Worm (Caenorhabditis elegans) whole organism, late embryonic: ENCODE data around the gene K05D4.9.

Source experiments
- T23F11.4 ChIP-seq: fragments of 200-800 bp; sonication (Bioruptor generic); optimal IDR thresholded peaks from 2 replicates; lab custom pipeline; 2018; ENCODE audit warnings: mild to moderate bottlenecking, missing genetic modification characterization, missing compliant biosample characterization
- Y22D7AL.16 ChIP-seq: sonication (generic microtip); optimal IDR thresholded peaks from 2 replicates; lab custom pipeline; 2016; ENCODE audit warnings: missing genetic modification characterization, missing compliant biosample characterization
- ama-1 ChIP-seq: fragments of 150-350 bp; optimal IDR thresholded peaks from 2 replicates; lab custom pipeline; 2014
- ceh-19 ChIP-seq: fragments of 200-800 bp; sonication (Bioruptor generic); optimal IDR thresholded peaks from 2 replicates; lab custom pipeline; 2018; ENCODE audit warnings: mild to moderate bottlenecking, missing genetic modification characterization, missing compliant biosample characterization
- ceh-2 ChIP-seq: sonication (generic microtip); optimal IDR thresholded peaks from 2 replicates; lab custom pipeline; 2016; ENCODE audit warnings: missing genotype, missing genetic modification characterization, missing compliant biosample characterization
- ceh-22 ChIP-seq: sonication (generic microtip); optimal IDR thresholded peaks from 2 replicates; lab custom pipeline; 2017; ENCODE audit warnings: missing biosample characterization, missing genetic modification characterization
- ceh-24 ChIP-seq: sonication (generic microtip); optimal IDR thresholded peaks from 2 replicates; lab custom pipeline; 2016; ENCODE audit warnings: mild to moderate bottlenecking, missing genetic modification characterization, missing compliant biosample characterization
- ceh-34 ChIP-seq: sonication (generic microtip); optimal IDR thresholded peaks from 2 replicates; lab custom pipeline; 2016; ENCODE audit warnings: mild to moderate bottlenecking, missing genetic modification characterization, missing compliant biosample characterization
- ceh-6 ChIP-seq: fragments of 200-800 bp; sonication (Bioruptor generic); optimal IDR thresholded peaks from 2 replicates; lab custom pipeline; 2018; ENCODE audit warnings: mild to moderate bottlenecking, missing genetic modification characterization, missing compliant biosample characterization
- ceh-9 ChIP-seq: sonication (generic microtip); optimal IDR thresholded peaks from 2 replicates; lab custom pipeline; 2016; ENCODE audit warnings: mild to moderate bottlenecking, missing genetic modification characterization, inconsistent platforms, missing compliant biosample characterization
- dve-1 ChIP-seq: sonication (generic microtip); optimal IDR thresholded peaks from 2 replicates; lab custom pipeline; 2017; ENCODE audit warnings: antibody characterized with exemption, mild to moderate bottlenecking, missing genetic modification characterization, missing compliant biosample characterization
- elt-2 ChIP-seq: sonication (generic microtip); optimal IDR thresholded peaks from 2 replicates; lab custom pipeline; 2016; ENCODE audit warnings: missing genetic modification reagents, missing genetic modification characterization, missing compliant biosample characterization
- elt-4 ChIP-seq: sonication (generic microtip); optimal IDR thresholded peaks from 2 replicates; lab custom pipeline; 2016; ENCODE audit warnings: missing genetic modification characterization, missing compliant biosample characterization
- ets-4 ChIP-seq: sonication (generic microtip); optimal IDR thresholded peaks from 2 replicates; lab custom pipeline; 2016; ENCODE audit warnings: missing genetic modification characterization, missing compliant biosample characterization
- eyg-1 ChIP-seq: sonication (generic microtip); optimal IDR thresholded peaks from 2 replicates; lab custom pipeline; 2016; ENCODE audit warnings: missing genotype, missing genetic modification characterization, missing compliant biosample characterization
- fax-1 ChIP-seq: sonication (generic microtip); optimal IDR thresholded peaks from 2 replicates; lab custom pipeline; 2016; ENCODE audit warnings: missing genotype, missing genetic modification characterization, missing compliant biosample characterization
- fkh-6 ChIP-seq: sonication (generic microtip); optimal IDR thresholded peaks from 2 replicates; lab custom pipeline; 2016; ENCODE audit warnings: missing genetic modification characterization, missing compliant biosample characterization
- hlh-15 ChIP-seq: sonication (generic microtip); optimal IDR thresholded peaks from 2 replicates; lab custom pipeline; 2016; ENCODE audit warnings: missing genetic modification characterization, missing compliant biosample characterization
- hlh-30 ChIP-seq: sonication (generic microtip); optimal IDR thresholded peaks from 2 replicates; lab custom pipeline; 2017; ENCODE audit warnings: antibody characterized with exemption, missing genetic modification characterization, missing compliant biosample characterization; ENCODE audit not compliant: insufficient read depth
- hlh-8 ChIP-seq: sonication (generic microtip); optimal IDR thresholded peaks from 2 replicates; lab custom pipeline; 2016; ENCODE audit warnings: missing genotype, missing genetic modification characterization, missing compliant biosample characterization
- lim-6 ChIP-seq: sonication (generic microtip); optimal IDR thresholded peaks from 2 replicates; lab custom pipeline; 2016; ENCODE audit warnings: missing genetic modification characterization, missing compliant biosample characterization
- lin-11 ChIP-seq: fragments of 200-800 bp; sonication (Bioruptor generic); optimal IDR thresholded peaks from 2 replicates; lab custom pipeline; 2018; ENCODE audit warnings: mild to moderate bottlenecking, missing genetic modification characterization, missing compliant biosample characterization
- madf-2 ChIP-seq: sonication (generic microtip); optimal IDR thresholded peaks from 2 replicates; lab custom pipeline; 2017; ENCODE audit warnings: missing genetic modification characterization, missing compliant biosample characterization
- nfya-1 ChIP-seq: sonication (generic microtip); optimal IDR thresholded peaks from 2 replicates; lab custom pipeline; 2017; ENCODE audit warnings: missing genetic modification characterization, mild to moderate bottlenecking, missing compliant biosample characterization, antibody characterized with exemption, moderate library complexity
- npax-4 ChIP-seq: sonication (generic microtip); optimal IDR thresholded peaks from 2 replicates; lab custom pipeline; 2016; ENCODE audit warnings: missing genetic modification characterization, missing compliant biosample characterization
- pag-3 ChIP-seq: sonication (generic microtip); optimal IDR thresholded peaks from 2 replicates; lab custom pipeline; 2016; ENCODE audit warnings: missing compliant biosample characterization, missing genetic modification characterization, borderline replicate concordance
- pat-9 ChIP-seq: fragments of 200-800 bp; sonication (Bioruptor generic); optimal IDR thresholded peaks from 2 replicates; lab custom pipeline; 2018; ENCODE audit warnings: mild to moderate bottlenecking, missing genetic modification characterization, moderate library complexity, missing compliant biosample characterization
- pqm-1 ChIP-seq: sonication (generic microtip); optimal IDR thresholded peaks from 2 replicates; lab custom pipeline; 2016; ENCODE audit warnings: missing genetic modification characterization, missing compliant biosample characterization
- sdc-2 ChIP-seq: sonication (generic microtip); optimal IDR thresholded peaks from 2 replicates; lab custom pipeline; 2016; ENCODE audit warnings: missing genotype, missing genetic modification characterization, missing compliant biosample characterization
- sox-2 ChIP-seq: fragments of 200-800 bp; sonication (Bioruptor generic); IDR thresholded peaks from 2 replicates; pipeline ENCODE4 v1.3.6; 2022; ENCODE audit warnings: missing genetic modification reagents, missing genetic modification characterization, missing compliant biosample characterization
- sox-4 ChIP-seq: sonication (generic microtip); optimal IDR thresholded peaks from 2 replicates; lab custom pipeline; 2017; ENCODE audit warnings: mild to moderate bottlenecking, missing genetic modification characterization, inconsistent platforms, missing compliant biosample characterization
- tbx-2 ChIP-seq: sonication (generic microtip); optimal IDR thresholded peaks from 2 replicates; lab custom pipeline; 2016; ENCODE audit warnings: missing genetic modification characterization, missing compliant biosample characterization
- ttx-3 ChIP-seq: sonication (generic microtip); optimal IDR thresholded peaks from 2 replicates; lab custom pipeline; 2016; ENCODE audit warnings: missing genetic modification reagents, missing genetic modification characterization, missing compliant biosample characterization
- unc-42 ChIP-seq: sonication (generic microtip); optimal IDR thresholded peaks from 2 replicates; lab custom pipeline; 2016; ENCODE audit warnings: missing genotype, missing genetic modification characterization, missing compliant biosample characterization
- unc-86 ChIP-seq: sonication (generic microtip); optimal IDR thresholded peaks from 2 replicates; lab custom pipeline; 2016; ENCODE audit warnings: missing genetic modification characterization, missing compliant biosample characterization
- zip-5 ChIP-seq: sonication (generic microtip); optimal IDR thresholded peaks from 2 replicates; lab custom pipeline; 2016; ENCODE audit warnings: missing genetic modification characterization, missing compliant biosample characterization

The K05D4.9 gene

DNA sequence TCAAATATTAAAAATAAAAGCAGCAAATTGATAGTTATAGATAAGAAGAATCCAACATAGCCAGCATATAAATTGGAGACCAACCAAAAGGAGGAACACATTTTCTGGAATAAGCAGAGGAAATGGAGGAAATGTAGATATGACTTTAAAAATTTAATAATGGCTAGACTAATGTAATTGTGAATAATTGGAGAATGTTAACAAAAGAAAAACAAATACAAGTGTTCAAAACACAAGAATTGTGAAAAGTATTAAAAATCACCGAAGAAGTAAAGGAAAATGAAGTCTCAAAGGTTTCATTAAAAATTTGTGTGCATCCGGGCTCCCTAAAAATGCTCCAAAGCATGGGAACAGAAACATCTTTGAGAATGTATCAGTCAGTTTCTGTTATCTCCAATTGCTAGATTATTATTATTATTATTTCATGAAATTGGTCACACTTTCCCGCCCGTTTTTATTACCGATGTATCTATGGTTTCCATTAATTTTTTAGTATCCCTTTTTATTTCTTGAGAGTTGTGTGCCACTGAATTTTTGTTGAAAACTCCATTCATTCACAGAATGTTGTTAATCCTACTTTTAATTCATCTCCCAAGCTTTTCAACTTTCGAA, 9.4 kb downstream of the K05D4.9 start, which contains the start of the genes str-109 and F10A3.11:
str-109 (minus strand) TSS at position 101 of the 612 bp plus-strand sequence.
F10A3.11 (plus strand) TSS at position 562 of the 612 bp plus-strand sequence.
- TF ChIP-seq tbx-2 (tag; lab: Kevin White, UChicago) (no peak), ceh-2 (tag; lab: Kevin White, UChicago) (no peak), nfya-1 (tag; lab: Kevin White, UChicago) (no peak), ceh-34 (no peak), sox-2 (no peak), ceh-24 (tag; lab: Kevin White, UChicago) (no peak), fkh-6 (no peak), hlh-15 (tag; lab: Kevin White, UChicago) (no peak), pat-9 (tag; lab: Kevin White, UChicago) (no peak), ceh-19 (GFP tag; lab: Kevin White, UChicago) (no peak)

DNA sequence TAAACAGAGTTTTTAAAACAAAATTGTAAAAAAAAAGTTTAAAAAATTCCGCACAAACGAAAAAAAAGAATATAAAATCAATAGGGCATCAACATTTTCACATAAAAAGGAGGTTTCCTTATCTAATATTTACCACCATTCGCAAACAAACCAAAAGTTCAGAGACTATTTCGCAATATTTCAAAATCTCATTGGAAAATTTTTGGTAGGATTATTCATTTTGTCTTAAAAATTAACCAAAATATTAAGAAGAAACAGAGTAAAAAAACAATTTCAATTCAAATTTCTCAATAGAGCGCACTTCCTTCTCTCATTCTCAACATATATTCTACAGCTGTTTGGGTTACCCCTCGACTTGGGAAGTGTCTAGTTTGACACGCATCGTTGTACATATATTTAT, 11.5 kb downstream of the K05D4.9 start:
- TF ChIP-seq eyg-1 (tag; lab: Kevin White, UChicago) (no peak), lin-11 (tag; lab: Kevin White, UChicago) (no peak), ceh-2 (tag; lab: Kevin White, UChicago) (no peak), ttx-3 (tag; lab: Kevin White, UChicago) (no peak), Y22D7AL.16 (tag; lab: Kevin White, UChicago) (no peak), pat-9 (tag; lab: Kevin White, UChicago) (no peak), sox-4 (tag; lab: Kevin White, UChicago) (no peak), sox-2 (no peak), elt-4 (tag; lab: Kevin White, UChicago) (no peak), ama-1 (lab: Kevin White, UChicago) (no peak), elt-2 (tag; lab: Kevin White, UChicago) (no peak), nfya-1 (tag; lab: Kevin White, UChicago) (no peak), ceh-9 (tag; lab: Kevin White, UChicago) (no peak), T23F11.4 (GFP tag; lab: Kevin White, UChicago) (no peak), npax-4 (tag; lab: Kevin White, UChicago) (no peak)
- TF ChIP-seq, all 69 proteins: peak for 0

DNA sequence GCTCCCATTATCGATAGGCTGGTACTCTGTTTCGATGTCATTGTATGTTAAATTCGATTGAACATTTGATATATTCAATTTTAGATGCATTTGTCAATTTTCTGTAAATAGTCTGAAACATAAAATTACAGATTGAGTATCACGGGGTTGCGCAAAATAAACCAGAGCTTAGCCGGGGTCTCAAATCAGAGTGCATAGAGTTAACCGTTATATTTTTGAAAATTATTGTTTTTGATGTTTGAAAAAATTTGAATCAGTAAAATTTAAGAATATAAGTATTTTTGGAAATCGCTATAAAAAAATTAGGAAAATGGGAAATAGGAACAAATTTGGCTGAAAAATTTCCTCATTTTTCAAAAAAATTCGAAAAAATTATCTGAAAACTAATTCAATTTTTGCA, 12.0 kb downstream of the K05D4.9 start, which contains the start of gene F10A3.17:
F10A3.17 (minus strand) TSS at position 101 of the 400 bp plus-strand sequence.
- TF ChIP-seq sdc-2 (tag; lab: Kevin White, UChicago) = no peak
- no peak for TF ChIP-seq tbx-2 (tag; lab: Kevin White, UChicago)
- TF ChIP-seq ceh-2 (tag; lab: Kevin White, UChicago) = no peak
- no peak for TF ChIP-seq unc-42

DNA sequence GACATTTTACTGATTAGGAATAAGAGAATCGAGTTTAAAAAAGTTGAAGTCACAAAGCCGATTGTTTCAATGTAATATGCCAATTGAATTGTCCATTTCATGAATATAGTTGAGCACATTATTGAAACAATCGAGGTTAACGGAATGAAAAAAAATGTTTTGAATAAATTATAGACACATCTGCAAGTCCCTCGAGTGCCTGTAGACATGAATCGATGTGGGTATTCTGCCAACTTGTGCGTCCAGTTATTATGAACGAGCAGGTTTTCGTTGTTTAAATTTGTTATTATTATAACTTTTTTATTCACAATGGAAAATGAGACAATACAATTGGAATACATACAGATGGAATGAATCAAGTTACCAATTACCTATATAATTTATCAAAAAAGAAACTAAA, 13.2 kb downstream of the K05D4.9 start, which contains the start of gene str-99:
str-99 (minus strand) TSS at position 101 of the 400 bp plus-strand sequence.
- TF ChIP-seq lim-6 (tag; lab: Kevin White, UChicago) = no peak
- no peak for TF ChIP-seq tbx-2 (tag; lab: Kevin White, UChicago)
- no peak for TF ChIP-seq ttx-3 (tag; lab: Kevin White, UChicago)
- no peak for TF ChIP-seq ceh-6
- no peak for TF ChIP-seq dve-1
- no peak for TF ChIP-seq pqm-1
- TF ChIP-seq lin-11 (tag; lab: Kevin White, UChicago) = no peak
- no peak for TF ChIP-seq ets-4 (tag; lab: Kevin White, UChicago)
- TF ChIP-seq unc-86 (tag; lab: Kevin White, UChicago) = no peak
- no peak for TF ChIP-seq ceh-22
- TF ChIP-seq sox-2 = no peak
- TF ChIP-seq ceh-34 = no peak
- no peak for TF ChIP-seq ceh-19 (GFP tag; lab: Kevin White, UChicago)
- TF ChIP-seq ama-1 (lab: Kevin White, UChicago) = no peak

DNA sequence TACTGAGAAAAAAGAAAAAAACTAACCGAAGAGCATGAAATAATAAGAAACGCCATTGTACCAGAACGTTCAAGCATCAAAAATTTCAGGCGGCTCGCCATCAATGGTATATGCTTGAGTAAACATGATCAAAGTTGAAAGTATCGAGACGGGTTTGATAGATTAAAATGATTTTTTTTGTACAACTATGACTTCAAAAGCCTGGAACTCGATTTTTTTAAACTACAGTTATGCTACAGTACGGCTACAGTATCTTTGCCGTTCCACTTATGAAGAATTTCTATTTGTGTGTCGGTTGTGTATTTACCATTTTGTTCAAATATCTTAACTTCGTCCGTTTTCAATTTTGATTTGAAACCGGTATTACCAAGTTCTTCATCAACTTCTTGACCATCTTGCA, 16.5 kb downstream of the K05D4.9 start, which contains the start of gene str-97:
str-97 (minus strand) TSS at position 101 of the 400 bp plus-strand sequence.
- TF ChIP-seq hlh-30 (tag; lab: Kevin White, UChicago) = no peak
- no peak for TF ChIP-seq ama-1 (lab: Kevin White, UChicago)
- no peak for TF ChIP-seq lim-6 (tag; lab: Kevin White, UChicago)
- TF ChIP-seq zip-5 (tag; lab: Kevin White, UChicago) = no peak
- TF ChIP-seq pag-3 = no peak
- no peak for TF ChIP-seq ceh-24 (tag; lab: Kevin White, UChicago)
- TF ChIP-seq unc-86 (tag; lab: Kevin White, UChicago) = no peak
- TF ChIP-seq fax-1 (tag; lab: Kevin White, UChicago) = no peak
- no peak for TF ChIP-seq hlh-8 (tag; lab: Kevin White, UChicago)
- no peak for TF ChIP-seq madf-2
- TF ChIP-seq sox-2 = no peak
- TF ChIP-seq ceh-34 = no peak
- no peak for TF ChIP-seq hlh-15 (tag; lab: Kevin White, UChicago)
